Worm (Caenorhabditis elegans) whole organism, late embryonic: ENCODE results near the gene ugt-44.

Experiments used
- ceh-22 ChIP-seq: sonication (generic microtip); optimal IDR thresholded peaks from 2 replicates; lab custom pipeline; 2017; ENCODE audit warnings: missing biosample characterization, missing genetic modification characterization
- lin-11 ChIP-seq: fragments of 200-800 bp; sonication (Bioruptor generic); optimal IDR thresholded peaks from 2 replicates; lab custom pipeline; 2018; ENCODE audit warnings: mild to moderate bottlenecking, missing genetic modification characterization, missing compliant biosample characterization
- madf-2 ChIP-seq: sonication (generic microtip); optimal IDR thresholded peaks from 2 replicates; lab custom pipeline; 2017; ENCODE audit warnings: missing genetic modification characterization, missing compliant biosample characterization
- unc-86 ChIP-seq: sonication (generic microtip); optimal IDR thresholded peaks from 2 replicates; lab custom pipeline; 2016; ENCODE audit warnings: missing genetic modification characterization, missing compliant biosample characterization

DNA sequence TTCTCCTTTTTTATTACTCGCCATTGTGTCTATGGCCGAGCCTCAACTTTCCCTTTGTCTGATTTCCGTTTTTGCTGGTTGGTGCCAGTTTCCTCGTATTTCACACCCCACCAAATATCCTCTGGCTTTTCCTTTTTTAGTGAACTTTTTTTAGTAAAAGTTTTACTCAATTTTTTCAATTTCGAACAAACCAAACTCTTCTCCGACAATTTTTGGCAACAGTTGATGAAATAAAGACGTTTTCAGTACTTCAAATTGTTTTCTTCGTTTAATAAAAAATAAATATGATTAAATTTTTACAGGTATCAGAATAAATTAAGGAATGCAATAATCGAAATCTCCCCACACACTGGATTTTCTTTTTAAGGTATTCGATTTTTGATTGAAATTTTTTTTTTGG lies 51.6 kb downstream of the ugt-44 start, which contains the start of gene cal-4:
- no peak for TF ChIP-seq ceh-22
- no peak for TF ChIP-seq unc-86 (tag; lab: Kevin White, UChicago)
- TF ChIP-seq madf-2 (tag; lab: Kevin White, UChicago) = no peak
- no peak for TF ChIP-seq lin-11 (tag; lab: Kevin White, UChicago)
